Worm (Caenorhabditis elegans) whole organism, young adult: ENCODE data around the gene pyc-1.

ENCODE experiments used
- B0019.2 ChIP-seq: fragments of 200-800 bp; sonication (Bioruptor generic); conservative IDR thresholded peaks from 2 replicates; pipeline ENCODE4 v1.3.6; 2022; ENCODE audit warnings: missing genetic modification reagents, missing genetic modification characterization, missing compliant biosample characterization
- C06A6.2 ChIP-seq: fragments of 200-800 bp; sonication (Bioruptor generic); conservative IDR thresholded peaks from 2 replicates; pipeline ENCODE4 v1.3.6; 2022; ENCODE audit warnings: missing genetic modification characterization, missing compliant biosample characterization
- C17E4.6 ChIP-seq: fragments of 200-800 bp; sonication (Bioruptor generic); IDR thresholded peaks from 2 replicates; pipeline ENCODE4 v1.3.6; 2022; ENCODE audit warnings: missing genetic modification reagents, missing genetic modification characterization, missing compliant biosample characterization
- D2030.7 ChIP-seq: fragments of 200-800 bp; sonication (Bioruptor generic); IDR thresholded peaks from 2 replicates; pipeline ENCODE4 v1.3.6; 2022; ENCODE audit warnings: missing genetic modification reagents, missing genetic modification characterization, missing compliant biosample characterization
- F10E7.11 ChIP-seq: sonication (generic microtip); optimal IDR thresholded peaks from 2 replicates; lab custom pipeline; 2017; ENCODE audit warnings: mild to moderate bottlenecking, missing genetic modification characterization, moderate library complexity, missing compliant biosample characterization
- F22D6.2 ChIP-seq: sonication (generic microtip); optimal IDR thresholded peaks from 2 replicates; lab custom pipeline; 2016; ENCODE audit warnings: mild to moderate bottlenecking, missing genetic modification characterization, missing compliant biosample characterization
- F23B12.7 ChIP-seq: sonication (generic microtip); optimal IDR thresholded peaks from 2 replicates; lab custom pipeline; 2017; ENCODE audit warnings: missing genetic modification characterization, mild to moderate bottlenecking, missing compliant biosample characterization, antibody characterized with exemption, moderate library complexity; ENCODE audit not compliant: insufficient read depth
- F33H1.4 ChIP-seq: fragments of 200-800 bp; sonication (Bioruptor generic); IDR thresholded peaks from 2 replicates; pipeline ENCODE4 v1.3.6; 2022; ENCODE audit warnings: missing genetic modification reagents, missing genetic modification characterization, missing compliant biosample characterization
- F39B2.1 ChIP-seq: fragments of 200-800 bp; sonication (Bioruptor generic); IDR thresholded peaks from 2 replicates; pipeline ENCODE4 v1.3.6; 2022; ENCODE audit warnings: missing genetic modification reagents, missing genetic modification characterization, missing compliant biosample characterization
- F49E8.2 ChIP-seq: sonication (generic microtip); optimal IDR thresholded peaks from 3 replicates; lab custom pipeline; 2017; ENCODE audit warnings: missing genetic modification characterization, mild to moderate bottlenecking, missing compliant biosample characterization, antibody characterized with exemption, moderate library complexity; ENCODE audit not compliant: insufficient read depth
- F57C9.4 ChIP-seq: sonication (generic microtip); optimal IDR thresholded peaks from 2 replicates; lab custom pipeline; 2017; ENCODE audit warnings: mild to moderate bottlenecking, missing genetic modification characterization, missing compliant biosample characterization
- K11D2.4 ChIP-seq: fragments of 200-800 bp; sonication (Bioruptor generic); IDR thresholded peaks from 2 replicates; pipeline ENCODE4 v1.3.6; 2022; ENCODE audit warnings: missing genetic modification reagents, missing genetic modification characterization, missing compliant biosample characterization
- T07F8.4 ChIP-seq: sonication (generic microtip); optimal IDR thresholded peaks from 2 replicates; lab custom pipeline; 2016; ENCODE audit warnings: mild to moderate bottlenecking, missing genetic modification characterization, moderate library complexity, missing compliant biosample characterization
- Y53G8AR.9 ChIP-seq: fragments of 200-800 bp; sonication (Bioruptor generic); conservative IDR thresholded peaks from 2 replicates; pipeline ENCODE4 v1.3.6; 2022; ENCODE audit warnings: missing genetic modification reagents, missing genetic modification characterization, missing compliant biosample characterization
- Y56A3A.18 ChIP-seq: fragments of 200-800 bp; sonication (Bioruptor generic); IDR thresholded peaks from 2 replicates; pipeline ENCODE4 v1.3.6; 2022; ENCODE audit warnings: missing genetic modification reagents, missing genetic modification characterization, missing compliant biosample characterization
- akir-1 ChIP-seq: fragments of 200-800 bp; sonication (Bioruptor generic); optimal IDR thresholded peaks from 2 replicates; lab custom pipeline; 2018; ENCODE audit warnings: mild to moderate bottlenecking, missing genetic modification characterization, moderate library complexity, missing compliant biosample characterization
- ama-1 ChIP-seq, 3 experiments: fragments of 150-350 bp in 1 of 3; sonication (generic microtip) in 2 of 3; optimal IDR thresholded peaks; 2 replicates each; lab custom pipeline; 2014 to 2018; ENCODE audit warnings: missing biosample characterization in 2 of 3, missing genetic modification characterization in 2 of 3, missing genetic modification reagents in 2 of 3
- aptf-3 ChIP-seq: fragments of 200-800 bp; sonication (Bioruptor generic); IDR thresholded peaks from 2 replicates; pipeline ENCODE4 v1.3.6; 2022; ENCODE audit warnings: missing genetic modification characterization, missing compliant biosample characterization
- attf-5 ChIP-seq: fragments of 200-800 bp; sonication (Bioruptor generic); optimal IDR thresholded peaks from 2 replicates; lab custom pipeline; 2018; ENCODE audit warnings: mild to moderate bottlenecking, missing genetic modification characterization, missing compliant biosample characterization
- ccch-3 ChIP-seq: fragments of 200-800 bp; sonication (Bioruptor generic); optimal IDR thresholded peaks from 2 replicates; lab custom pipeline; 2018; ENCODE audit warnings: mild to moderate bottlenecking, missing genetic modification characterization, missing compliant biosample characterization
- cebp-2 ChIP-seq: fragments of 200-800 bp; sonication (Bioruptor generic); IDR thresholded peaks from 2 replicates; pipeline ENCODE4 v1.3.6; 2022; ENCODE audit warnings: missing genetic modification characterization, missing compliant biosample characterization
- ceh-58 ChIP-seq: fragments of 200-800 bp; sonication (Bioruptor generic); IDR thresholded peaks from 2 replicates; pipeline ENCODE4 v1.3.6; 2022; ENCODE audit warnings: missing genetic modification characterization, missing compliant biosample characterization
- ceh-91 ChIP-seq: fragments of 200-800 bp; sonication (Bioruptor generic); IDR thresholded peaks from 2 replicates; pipeline ENCODE4 v1.3.6; 2022; ENCODE audit warnings: missing genetic modification reagents, missing genetic modification characterization, missing compliant biosample characterization
- dpl-1 ChIP-seq: fragments of 150-350 bp; optimal IDR thresholded peaks from 2 replicates; lab custom pipeline; 2014; ENCODE audit warnings: missing biosample characterization, missing genetic modification reagents, missing genetic modification characterization
- efl-1 ChIP-seq: fragments of 150-350 bp; optimal IDR thresholded peaks from 2 replicates; lab custom pipeline; 2014; ENCODE audit warnings: missing biosample characterization, missing genetic modification reagents, missing genetic modification characterization
- egl-18 ChIP-seq: fragments of 200-800 bp; sonication (Bioruptor generic); IDR thresholded peaks from 2 replicates; pipeline ENCODE4 v1.3.6; 2022; ENCODE audit warnings: missing genetic modification reagents, missing genetic modification characterization, missing compliant biosample characterization
- egl-44 ChIP-seq: fragments of 200-800 bp; sonication (Bioruptor generic); IDR thresholded peaks from 2 replicates; pipeline ENCODE4 v1.3.6; 2022; ENCODE audit warnings: missing genetic modification reagents, missing genetic modification characterization, missing compliant biosample characterization
- egrh-3 ChIP-seq: fragments of 200-800 bp; sonication (Bioruptor generic); IDR thresholded peaks from 2 replicates; pipeline ENCODE4 v1.3.6; 2022; ENCODE audit warnings: missing genetic modification reagents, missing genetic modification characterization, missing compliant biosample characterization
- ekl-4 ChIP-seq: fragments of 200-800 bp; sonication (Bioruptor generic); IDR thresholded peaks from 2 replicates; pipeline ENCODE4 v1.3.6; 2022; ENCODE audit warnings: missing genetic modification reagents, missing genetic modification characterization, missing compliant biosample characterization
- him-1 ChIP-seq: sonication (generic microtip); optimal IDR thresholded peaks from 2 replicates; lab custom pipeline; 2016; ENCODE audit warnings: missing genotype, missing genetic modification reagents, missing genetic modification characterization, missing compliant biosample characterization
- hlh-26 ChIP-seq: fragments of 200-800 bp; sonication (Bioruptor generic); conservative IDR thresholded peaks from 2 replicates; pipeline ENCODE4 v1.3.6; 2022; ENCODE audit warnings: missing genetic modification reagents, missing genetic modification characterization, missing compliant biosample characterization
- hmg-1.2 ChIP-seq: fragments of 200-800 bp; sonication (Bioruptor generic); IDR thresholded peaks from 2 replicates; pipeline ENCODE4 v1.3.6; 2022; ENCODE audit warnings: missing genetic modification reagents, missing genetic modification characterization, missing compliant biosample characterization
- lin-35 ChIP-seq, 3 experiments: fragments of 150-350 bp in 2 of 3; sonication (generic microtip) in 1 of 3; optimal IDR thresholded peaks; 2 replicates each; lab custom pipeline; 2014 to 2018; ENCODE audit warnings: missing biosample characterization in 3 of 3, missing genetic modification characterization in 3 of 3, missing genetic modification reagents in 3 of 3
- madf-3 ChIP-seq: fragments of 200-800 bp; sonication (Bioruptor generic); IDR thresholded peaks from 2 replicates; pipeline ENCODE4 v1.3.6; 2022; ENCODE audit warnings: missing genetic modification reagents, missing genetic modification characterization, missing compliant biosample characterization
- madf-8 ChIP-seq: fragments of 200-800 bp; sonication (Bioruptor generic); conservative IDR thresholded peaks from 2 replicates; pipeline ENCODE4 v1.3.6; 2022; ENCODE audit warnings: missing genetic modification reagents, missing genetic modification characterization, missing compliant biosample characterization
- mel-28 ChIP-seq: sonication (generic microtip); optimal IDR thresholded peaks from 2 replicates; lab custom pipeline; 2016; ENCODE audit warnings: borderline replicate concordance, mild to moderate bottlenecking, missing genetic modification characterization, missing compliant biosample characterization
- nfya-1 ChIP-seq: sonication (generic microtip); optimal IDR thresholded peaks from 2 replicates; lab custom pipeline; 2017; ENCODE audit warnings: antibody characterized with exemption, missing compliant biosample characterization, missing genetic modification characterization, borderline replicate concordance; ENCODE audit not compliant: insufficient read depth
- nfyb-1 ChIP-seq: fragments of 200-800 bp; sonication (Bioruptor generic); IDR thresholded peaks from 2 replicates; pipeline ENCODE4 v1.3.6; 2022; ENCODE audit warnings: missing genetic modification reagents, missing genetic modification characterization, missing compliant biosample characterization
- nhr-120 ChIP-seq: fragments of 200-800 bp; sonication (Bioruptor generic); IDR thresholded peaks from 2 replicates; pipeline ENCODE4 v1.3.6; 2022; ENCODE audit warnings: missing genetic modification characterization, missing compliant biosample characterization
- nhr-179 ChIP-seq: sonication (generic microtip); optimal IDR thresholded peaks from 2 replicates; lab custom pipeline; 2016; ENCODE audit warnings: mild to moderate bottlenecking, missing genetic modification characterization, missing compliant biosample characterization
- nhr-80 ChIP-seq: sonication (generic microtip); optimal IDR thresholded peaks from 2 replicates; lab custom pipeline; 2016; ENCODE audit warnings: missing genetic modification characterization, missing compliant biosample characterization
- pbrm-1 ChIP-seq: fragments of 200-800 bp; sonication (Bioruptor generic); IDR thresholded peaks from 2 replicates; pipeline ENCODE4 v1.3.6; 2022; ENCODE audit warnings: missing genetic modification reagents, missing genetic modification characterization, missing compliant biosample characterization
- rpc-1 ChIP-seq, 2 experiments: fragments of 150-350 bp in 1 of 2; sonication (generic microtip) in 1 of 2; optimal IDR thresholded peaks; 2 replicates each; lab custom pipeline; 2014 to 2018; ENCODE audit warnings: missing biosample characterization in 1 of 2, missing genetic modification characterization in 1 of 2, missing genetic modification reagents in 1 of 2, missing genotype in 1 of 2
- sea-2 ChIP-seq: fragments of 200-800 bp; sonication (Bioruptor generic); IDR thresholded peaks from 2 replicates; pipeline ENCODE4 v1.3.6; 2022; ENCODE audit warnings: missing genetic modification characterization, missing compliant biosample characterization
- snpc-1.3 ChIP-seq: sonication (generic microtip); optimal IDR thresholded peaks from 2 replicates; lab custom pipeline; 2017; ENCODE audit warnings: missing genetic modification characterization, mild to moderate bottlenecking, missing compliant biosample characterization, antibody characterized with exemption, moderate library complexity, missing genotype, missing genetic modification reagents; ENCODE audit not compliant: insufficient read depth
- sptf-2 ChIP-seq: fragments of 200-800 bp; sonication (Bioruptor generic); optimal IDR thresholded peaks from 2 replicates; lab custom pipeline; 2018; ENCODE audit warnings: mild to moderate bottlenecking, missing genetic modification characterization, missing compliant biosample characterization
- tbp1 ChIP-seq: fragments of 200-800 bp; sonication (Bioruptor generic); optimal IDR thresholded peaks from 2 replicates; lab custom pipeline; 2018; ENCODE audit warnings: mild to moderate bottlenecking, missing genetic modification characterization, missing compliant biosample characterization
- unc-62 ChIP-seq: fragments of 150-350 bp; optimal IDR thresholded peaks from 2 replicates; lab custom pipeline; 2014; ENCODE audit warnings: missing biosample characterization, missing genetic modification reagents, missing genetic modification characterization

The pyc-1 gene

ce11 chrV:11787742-11788238 lies 34.5 kb downstream of the pyc-1 start, which contains the start of gene F55A11.8:
Gene F55A11.8, plus strand, starts transcription at chrV:11788188.
- TF ChIP-seq attf-5, result no peak
- no peak for TF ChIP-seq unc-62
- TF ChIP-seq F23B12.7 (tag; lab: Kevin White, UChicago), result no peak
- TF ChIP-seq nhr-80 (tag; lab: Kevin White, UChicago), result no peak
- TF ChIP-seq C17E4.6 (GFP tag; lab: Robert Waterston, UW), result no peak
- TF ChIP-seq ekl-4 (GFP tag; lab: Robert Waterston, UW), result no peak
- no peak for TF ChIP-seq tbp1 (GFP tag; lab: Kevin White, UChicago)
- no peak for TF ChIP-seq egrh-3 (GFP tag; lab: Robert Waterston, UW)
- no peak for TF ChIP-seq ama-1 (optimal IDR thresholded peaks at IDR 0.05; lab: Kevin White, UChicago)
- TF ChIP-seq ama-1 (GFP tag; optimal IDR thresholded peaks at IDR 0.05; lab: Kevin White, UChicago), result no peak
- TF ChIP-seq efl-1 (GFP tag; lab: Kevin White, UChicago), result peak; percentile 64
- no peak for TF ChIP-seq egl-44
- no peak for TF ChIP-seq sptf-2
- TF ChIP-seq rpc-1 (optimal IDR thresholded peaks at IDR 0.05; lab: Kevin White, UChicago), result no peak
- no peak for TF ChIP-seq rpc-1 (tag; optimal IDR thresholded peaks at IDR 0.05; lab: Kevin White, UChicago)
- no peak for TF ChIP-seq hlh-26 (GFP tag; lab: Robert Waterston, UW)
- TF ChIP-seq sea-2 (GFP tag; lab: Robert Waterston, UW), result no peak
- TF ChIP-seq F49E8.2 (tag; lab: Kevin White, UChicago), result peak; percentile 25
- no peak for TF ChIP-seq F22D6.2 (tag; lab: Kevin White, UChicago)
- TF ChIP-seq cebp-2 (GFP tag; lab: Robert Waterston, UW), result no peak
- TF ChIP-seq akir-1 (GFP tag; lab: Kevin White, UChicago), result no peak
- TF ChIP-seq ceh-58 (GFP tag; lab: Robert Waterston, UW), result no peak
- no peak for TF ChIP-seq nfya-1 (tag; lab: Kevin White, UChicago)
- TF ChIP-seq madf-8 (GFP tag; lab: Robert Waterston, UW), result peak; percentile 62; the same call in 1 of the 2 replicates
- TF ChIP-seq K11D2.4 (GFP tag; lab: Robert Waterston, UW), result no peak
- no peak for TF ChIP-seq nhr-120 (GFP tag; lab: Robert Waterston, UW)
- no peak for TF ChIP-seq C06A6.2 (GFP tag; lab: Robert Waterston, UW)
- 0 out of 2 replicates have a peak, but pooled peaks have one; percentile 14 for TF ChIP-seq D2030.7 (GFP tag; lab: Robert Waterston, UW)
- peak; percentile 92 for TF ChIP-seq F33H1.4 (GFP tag; lab: Robert Waterston, UW)
- no peak for TF ChIP-seq Y56A3A.18
- TF ChIP-seq him-1 (tag; lab: Kevin White, UChicago), result peak; percentile 50
- TF ChIP-seq F39B2.1 (GFP tag; lab: Robert Waterston, UW), result no peak
- 0 out of 2 replicates have a peak, but pooled peaks have one; percentile 55 for TF ChIP-seq madf-3 (GFP tag; lab: Robert Waterston, UW)
- no peak for TF ChIP-seq lin-35 (GFP tag; optimal IDR thresholded peaks at IDR 0.05; lab: Kevin White, UChicago)
- no peak for TF ChIP-seq F10E7.11
- TF ChIP-seq aptf-3 (GFP tag; lab: Robert Waterston, UW), result no peak
- no peak for TF ChIP-seq pbrm-1 (GFP tag; lab: Robert Waterston, UW)
- no peak for TF ChIP-seq egl-18
- TF ChIP-seq mel-28, result no peak
- TF ChIP-seq ccch-3, result no peak
- TF ChIP-seq nfyb-1 (GFP tag; lab: Robert Waterston, UW), result no peak
- TF ChIP-seq T07F8.4 (tag; lab: Kevin White, UChicago), result no peak
- TF ChIP-seq ceh-91 (GFP tag; lab: Robert Waterston, UW), result no peak
- TF ChIP-seq Y53G8AR.9 (GFP tag; lab: Robert Waterston, UW), result no peak
- TF ChIP-seq nhr-179 (tag; lab: Kevin White, UChicago), result no peak
- TF ChIP-seq dpl-1 (GFP tag; lab: Kevin White, UChicago), result no peak
- TF ChIP-seq snpc-1.3 (tag; lab: Kevin White, UChicago), result no peak
- peak; percentile 13; the same call in 1 of the 2 replicates for TF ChIP-seq hmg-1.2 (GFP tag; lab: Robert Waterston, UW)
- no peak for TF ChIP-seq F57C9.4 (tag; lab: Kevin White, UChicago)
- no peak for TF ChIP-seq B0019.2 (GFP tag; lab: Robert Waterston, UW)
